Fruit fly (Drosophila melanogaster): ENCODE measurements around the gene CG15579.

Gene CG15579

dm6 chrX:4264319-4264718 lies 47.3 kb downstream of the CG15579 start (continued):
- peak; percentile 80 for TF ChIP-seq Eip78C (GFP tag)
- TF ChIP-seq CG11902 (GFP tag; optimal IDR thresholded peaks at IDR 0.05): no peak
- TF ChIP-seq Ets21C (GFP tag; optimal IDR thresholded peaks at IDR 0.05): no peak
- peak; percentile 30 for TF ChIP-seq CG3919 (GFP tag; optimal IDR thresholded peaks at IDR 0.05)
- no peak for TF ChIP-seq Sox15 (GFP tag; optimal IDR thresholded peaks at IDR 0.05)
- TF ChIP-seq cyc (GFP tag; optimal IDR thresholded peaks at IDR 0.05): no peak
- no peak for TF ChIP-seq Met (GFP tag; optimal IDR thresholded peaks at IDR 0.05)
- peak; percentile 15 to 50 for TF ChIP-seq ss (GFP tag; optimal IDR thresholded peaks at IDR 0.05)
- TF ChIP-seq CG8632 (GFP tag; optimal IDR thresholded peaks at IDR 0.05): no peak
- TF ChIP-seq CG10631 (GFP tag; optimal IDR thresholded peaks at IDR 0.05): peak; percentile 16
- no peak for TF ChIP-seq Smox (GFP tag; optimal IDR thresholded peaks at IDR 0.05)
- TF ChIP-seq Gug (GFP tag; IDR thresholded peaks at IDR 0.05): peak; percentile 58; the same call in 1 of the 2 replicates
- TF ChIP-seq CG4318 (GFP tag; optimal IDR thresholded peaks at IDR 0.05): peak; percentile 11
- TF ChIP-seq Lpt (GFP tag; optimal IDR thresholded peaks at IDR 0.05): peak; percentile 23
- TF ChIP-seq Eip93F (GFP tag; optimal IDR thresholded peaks at IDR 0.05): no peak
- peak; percentile 73 for TF ChIP-seq Hr4 (GFP tag; optimal IDR thresholded peaks at IDR 0.05)
- no peak for TF ChIP-seq svp (GFP tag)
- no peak for TF ChIP-seq CG7368 (GFP tag; optimal IDR thresholded peaks at IDR 0.05)
- no peak for TF ChIP-seq CG3032 (tag; optimal IDR thresholded peaks at IDR 0.05)
- peak; percentile 29 for TF ChIP-seq acj6 (GFP tag; optimal IDR thresholded peaks at IDR 0.05)
- TF ChIP-seq Blimp-1 (GFP tag; optimal IDR thresholded peaks at IDR 0.05): no peak
- TF ChIP-seq fd59A (GFP tag; optimal IDR thresholded peaks at IDR 0.05): no peak
- peak; percentile 43 for TF ChIP-seq achi (GFP tag; optimal IDR thresholded peaks at IDR 0.05)
- peak; percentile 71; the same call in 2 of the 3 replicates for TF ChIP-seq CG6163 (GFP tag; IDR thresholded peaks at IDR 0.05)
- TF ChIP-seq eg (GFP tag; IDR thresholded peaks at IDR 0.05): peak; percentile 81
- TF ChIP-seq Hr38 (GFP tag; optimal IDR thresholded peaks at IDR 0.05): no peak
- no peak for TF ChIP-seq vri (GFP tag; optimal IDR thresholded peaks at IDR 0.05)
- TF ChIP-seq salr (GFP tag; optimal IDR thresholded peaks at IDR 0.05): peak in 1 of 2 experiments; percentile 10
- TF ChIP-seq CG6854 (GFP tag; optimal IDR thresholded peaks at IDR 0.05): no peak
- peak; percentile 71 for TF ChIP-seq CG32006 (GFP tag; optimal IDR thresholded peaks at IDR 0.05)
- TF ChIP-seq fkh (GFP tag; optimal IDR thresholded peaks at IDR 0.05): no peak
- TF ChIP-seq CG1621 (tag; optimal IDR thresholded peaks at IDR 0.05): no peak
- peak; percentile 69 for TF ChIP-seq CG15336 (GFP tag; IDR thresholded peaks at IDR 0.05)
- TF ChIP-seq CG6276 (GFP tag; optimal IDR thresholded peaks at IDR 0.05): peak; percentile 43
- TF ChIP-seq CG8319 (GFP tag; optimal IDR thresholded peaks at IDR 0.05): no peak

- TF ChIP-seq vri (GFP tag; optimal IDR thresholded peaks at IDR 0.05) (no peak), net (GFP tag; optimal IDR thresholded peaks at IDR 0.05) (peak; percentile 17), CG4318 (GFP tag; optimal IDR thresholded peaks at IDR 0.05) (peak; percentile 46), CG8119 (GFP tag; IDR thresholded peaks at IDR 0.05) (no peak), Ets96B (tag; optimal IDR thresholded peaks at IDR 0.05) (peak; percentile 42), CG6854 (GFP tag; optimal IDR thresholded peaks at IDR 0.05) (no peak), CG3919 (GFP tag; optimal IDR thresholded peaks at IDR 0.05) (peak; percentile 52), CG15336 (GFP tag; IDR thresholded peaks at IDR 0.05) (no peak), Eip75B (GFP tag; optimal IDR thresholded peaks at IDR 0.05) (peak; percentile 22), eg (GFP tag; IDR thresholded peaks at IDR 0.05) (peak; percentile 62; the same call in 2 of the 3 replicates), fd85E (GFP tag; optimal IDR thresholded peaks at IDR 0.05) (no peak), CG16779 (tag; optimal IDR thresholded peaks at IDR 0.05) (no peak), CG7368 (GFP tag; optimal IDR thresholded peaks at IDR 0.05) (peak; percentile 39), CG32006 (GFP tag; optimal IDR thresholded peaks at IDR 0.05) (peak; percentile 56), Hr4 (GFP tag; optimal IDR thresholded peaks at IDR 0.05) (peak; percentile 45), esn (GFP tag; optimal IDR thresholded peaks at IDR 0.05) (peak; percentile 36), Hr38 (GFP tag; optimal IDR thresholded peaks at IDR 0.05) (no peak), Hr39 (GFP tag; optimal IDR thresholded peaks at IDR 0.05) (peak; percentile 55), pdm3 (GFP tag; optimal IDR thresholded peaks at IDR 0.05) (peak; percentile 38), CG6808 (GFP tag; optimal IDR thresholded peaks at IDR 0.05) (peak; percentile 34), CG31627 (GFP tag; optimal IDR thresholded peaks at IDR 0.05) (peak; percentile 47), achi (GFP tag; optimal IDR thresholded peaks at IDR 0.05) (peak; percentile 0), svp (GFP tag) (peak; percentile 66), lz (GFP tag; optimal IDR thresholded peaks at IDR 0.05) (peak; percentile 45), CG6163 (GFP tag; IDR thresholded peaks at IDR 0.05) (peak; percentile 60), Sox15 (GFP tag; optimal IDR thresholded peaks at IDR 0.05) (peak; percentile 14), Ets21C (GFP tag; optimal IDR thresholded peaks at IDR 0.05) (no peak), topi (GFP tag; optimal IDR thresholded peaks at IDR 0.05) (peak; percentile 36), dac (GFP tag; optimal IDR thresholded peaks at IDR 0.05) (no peak), CG11762 (GFP tag; optimal IDR thresholded peaks at IDR 0.05; ENCODE audit: insufficient read depth) (no peak), Blimp-1 (GFP tag; optimal IDR thresholded peaks at IDR 0.05) (no peak), CG1621 (tag; optimal IDR thresholded peaks at IDR 0.05) (peak; percentile 39)
Observed at dm6 chrX:4262661-4263060, 48.9 kb downstream of the CG15579 start.
